Fruit fly (Drosophila melanogaster) whole organism, adult: Measurements from ENCODE around the gene CG1307.

Experiments used
- CG11617 ChIP-seq: fragments of 200-800 bp; sonication (Bioruptor generic); optimal IDR thresholded peaks from 2 replicates; lab custom pipeline; 2017; ENCODE audit warnings: mild to moderate bottlenecking, missing biosample characterization, missing genetic modification reagents, missing genetic modification characterization
- CG12768 ChIP-seq: fragments of 200-800 bp; sonication (Bioruptor generic); optimal IDR thresholded peaks from 2 replicates; lab custom pipeline; 2017; ENCODE audit warnings: missing biosample characterization, missing genetic modification characterization, mild to moderate bottlenecking, moderate library complexity, missing genetic modification reagents
- CG14711 ChIP-seq: fragments of 200-800 bp; sonication (Bioruptor generic); optimal IDR thresholded peaks from 2 replicates; lab custom pipeline; 2018; ENCODE audit warnings: missing biosample characterization, mild to moderate bottlenecking, missing genetic modification characterization, moderate library complexity
- CG1620 ChIP-seq: fragments of 200-800 bp; sonication (Bioruptor generic); optimal IDR thresholded peaks from 2 replicates; lab custom pipeline; 2016; ENCODE audit warnings: missing biosample characterization, missing genetic modification characterization
- CG33017 ChIP-seq: fragments of 200-800 bp; sonication (Bioruptor generic); optimal IDR thresholded peaks from 2 replicates; lab custom pipeline; 2018; ENCODE audit warnings: missing biosample characterization, mild to moderate bottlenecking, missing genetic modification characterization, moderate library complexity
- CG5204 ChIP-seq: fragments of 200-800 bp; sonication (Bioruptor generic); optimal IDR thresholded peaks from 2 replicates; lab custom pipeline; 2016; ENCODE audit warnings: missing biosample characterization, missing genetic modification characterization
- CG7045 ChIP-seq: fragments of 200-800 bp; sonication (Bioruptor generic); optimal IDR thresholded peaks from 2 replicates; lab custom pipeline; 2017; ENCODE audit warnings: missing biosample characterization, mild to moderate bottlenecking, missing genetic modification characterization
- CG7101 ChIP-seq: fragments of 200-800 bp; sonication (Bioruptor generic); optimal IDR thresholded peaks from 2 replicates; lab custom pipeline; 2018; ENCODE audit warnings: missing biosample characterization, mild to moderate bottlenecking, missing genetic modification characterization, moderate library complexity
- Clk ChIP-seq: fragments of 200-800 bp; sonication (Bioruptor generic); optimal IDR thresholded peaks from 2 replicates; lab custom pipeline; 2017; ENCODE audit warnings: missing biosample characterization, missing genetic modification characterization
- Crg-1 ChIP-seq: fragments of 200-800 bp; sonication (Bioruptor generic); optimal IDR thresholded peaks from 2 replicates; lab custom pipeline; 2016; ENCODE audit warnings: missing biosample characterization, missing genetic modification characterization
- Hr96 ChIP-seq: fragments of 200-800 bp; sonication (Bioruptor generic); optimal IDR thresholded peaks from 2 replicates; lab custom pipeline; 2016; ENCODE audit warnings: missing biosample characterization, missing genetic modification characterization
- Mnt ChIP-seq: fragments of 200-800 bp; sonication (Bioruptor generic); optimal IDR thresholded peaks from 2 replicates; lab custom pipeline; 2016; ENCODE audit warnings: missing biosample characterization, mild to moderate bottlenecking, missing genetic modification characterization
- cic ChIP-seq: fragments of 200-800 bp; sonication (Bioruptor generic); optimal IDR thresholded peaks from 2 replicates; lab custom pipeline; 2017; ENCODE audit warnings: missing biosample characterization, mild to moderate bottlenecking, missing genetic modification characterization, moderate library complexity
- cnc ChIP-seq, 2 experiments: fragments of >200 bp; optimal IDR thresholded peaks; 2 replicates each; lab custom pipeline; 2017
- kay ChIP-seq: fragments of 200-800 bp; sonication (Bioruptor generic); peaks from one replicate; lab custom pipeline; 2016; ENCODE audit warnings: missing biosample characterization, missing genetic modification characterization, borderline replicate concordance
- ovo ChIP-seq: fragments of 200-800 bp; sonication (Bioruptor generic); optimal IDR thresholded peaks from 2 replicates; lab custom pipeline; 2016; ENCODE audit warnings: missing biosample characterization, missing genetic modification characterization
- pad ChIP-seq: fragments of 200-800 bp; sonication (Bioruptor generic); optimal IDR thresholded peaks from 3 replicates; lab custom pipeline; 2017; ENCODE audit warnings: missing biosample characterization, missing genetic modification characterization, mild to moderate bottlenecking, moderate library complexity, missing genetic modification reagents
- tj ChIP-seq: fragments of 200-800 bp; sonication (Bioruptor generic); optimal IDR thresholded peaks from 3 replicates; lab custom pipeline; 2017; ENCODE audit warnings: missing biosample characterization, mild to moderate bottlenecking, missing genetic modification characterization, moderate library complexity
- toe ChIP-seq: fragments of 200-800 bp; sonication (Bioruptor generic); optimal IDR thresholded peaks from 2 replicates; lab custom pipeline; 2016; ENCODE audit warnings: missing biosample characterization, missing genetic modification characterization

The CG1307 gene

dm6 chr3R:6684145-6684544, 26.9 kb upstream of the CG1307 start, which contains the start of gene Edg84A:
Gene Edg84A (plus strand): TSS chr3R:6684445.
- TF ChIP-seq Crg-1 (GFP tag; lab: Kevin White, UChicago) (no peak), CG7101 (tag; lab: Kevin White, UChicago) (no peak), pad (GFP tag; lab: Kevin White, UChicago) (no peak)

dm6 chr3R:6683671-6684070, 26.4 kb upstream of the CG1307 start:
- TF ChIP-seq kay (GFP tag; lab: Kevin White, UChicago) (peak; percentile 7), toe (no peak)

- TF ChIP-seq Crg-1 (GFP tag; lab: Kevin White, UChicago) (no peak), Mnt (no peak), pad (GFP tag; lab: Kevin White, UChicago) (peak; percentile 44), cic (GFP tag; lab: Kevin White, UChicago) (no peak), CG1620 (no peak)
Observed at dm6 chr3R:6683135-6683534, 25.9 kb upstream of the CG1307 start.

- TF ChIP-seq pad (GFP tag; lab: Kevin White, UChicago) (no peak), CG11617 (GFP tag; lab: Kevin White, UChicago) (no peak), CG1620 (no peak), CG12768 (no peak), CG7045 (GFP tag; lab: Kevin White, UChicago) (no peak), CG33017 (tag; lab: Kevin White, UChicago) (no peak), tj (GFP tag; lab: Kevin White, UChicago) (no peak)
Observed at dm6 chr3R:6678480-6678879, 21.2 kb upstream of the CG1307 start, which contains the start of gene lab. Gene lab (minus strand): TSS chr3R:6678590.

- TF ChIP-seq CG12768 = no peak
- no peak for TF ChIP-seq CG7045 (GFP tag; lab: Kevin White, UChicago)
- no peak for TF ChIP-seq CG11617 (GFP tag; lab: Kevin White, UChicago)
- no peak for TF ChIP-seq Crg-1 (GFP tag; lab: Kevin White, UChicago)
- TF ChIP-seq CG1620 = no peak
- no peak for TF ChIP-seq CG14711
- TF ChIP-seq ovo (GFP tag; lab: Kevin White, UChicago) = no peak
- TF ChIP-seq CG5204 (GFP tag; lab: Kevin White, UChicago) = no peak
- TF ChIP-seq cnc (optimal IDR thresholded peaks at IDR 0.05; lab: Kevin White, UChicago) = no peak
- no peak for TF ChIP-seq Mnt
- no peak for TF ChIP-seq Clk (GFP tag; lab: Kevin White, UChicago)
Observed at dm6 chr3R:6674548-6674947, 17.3 kb upstream of the CG1307 start.

dm6 chr3R:6672303-6673007, 15.2 kb upstream of the CG1307 start:
- TF ChIP-seq Clk (GFP tag; lab: Kevin White, UChicago) = no peak
- TF ChIP-seq toe = no peak
- TF ChIP-seq CG33017 (tag; lab: Kevin White, UChicago) = no peak
- TF ChIP-seq Mnt = no peak
- no peak for TF ChIP-seq pad (GFP tag; lab: Kevin White, UChicago)
- no peak for TF ChIP-seq CG1620
- no peak for TF ChIP-seq CG7045 (GFP tag; lab: Kevin White, UChicago)
- no peak for TF ChIP-seq CG11617 (GFP tag; lab: Kevin White, UChicago)
- no peak for TF ChIP-seq CG14711
- no peak for TF ChIP-seq Crg-1 (GFP tag; lab: Kevin White, UChicago)
- no peak for TF ChIP-seq Hr96 (GFP tag; lab: Kevin White, UChicago)
- TF ChIP-seq CG7101 (tag; lab: Kevin White, UChicago) = no peak
- TF ChIP-seq cic (GFP tag; lab: Kevin White, UChicago) = no peak
- no peak for TF ChIP-seq CG5204 (GFP tag; lab: Kevin White, UChicago)
- TF ChIP-seq tj (GFP tag; lab: Kevin White, UChicago) = no peak

- TF ChIP-seq CG12768 (no peak), ovo (GFP tag; lab: Kevin White, UChicago) (no peak), toe (no peak), CG7045 (GFP tag; lab: Kevin White, UChicago) (no peak), CG14711 (no peak), Mnt (no peak), CG11617 (GFP tag; lab: Kevin White, UChicago) (no peak), cnc (optimal IDR thresholded peaks at IDR 0.05; lab: Kevin White, UChicago) (no peak), CG7101 (tag; lab: Kevin White, UChicago) (no peak), Crg-1 (GFP tag; lab: Kevin White, UChicago) (no peak)
Observed at dm6 chr3R:6668234-6668633, 11.0 kb upstream of the CG1307 start.

- TF ChIP-seq pad (GFP tag; lab: Kevin White, UChicago) = no peak
- TF ChIP-seq cic (GFP tag; lab: Kevin White, UChicago) = no peak
- no peak for TF ChIP-seq CG7101 (tag; lab: Kevin White, UChicago)
- TF ChIP-seq toe = no peak
- no peak for TF ChIP-seq ovo (GFP tag; lab: Kevin White, UChicago)
- TF ChIP-seq CG7045 (GFP tag; lab: Kevin White, UChicago) = no peak
Observed at dm6 chr3R:6667245-6667644, 10.0 kb upstream of the CG1307 start.
